Worm (Caenorhabditis elegans) whole organism, late embryonic: Measurements from ENCODE around the gene ZC21.8.

Source experiments
- C08G9.2 ChIP-seq: sonication (generic microtip); optimal IDR thresholded peaks from 2 replicates; lab custom pipeline; 2016; ENCODE audit warnings: mild to moderate bottlenecking, missing genetic modification characterization, moderate library complexity, missing compliant biosample characterization
- K02D7.2 ChIP-seq: sonication (generic microtip); optimal IDR thresholded peaks from 2 replicates; lab custom pipeline; 2017; ENCODE audit warnings: mild to moderate bottlenecking, missing genetic modification characterization, missing compliant biosample characterization
- ama-1 ChIP-seq: fragments of 150-350 bp; optimal IDR thresholded peaks from 2 replicates; lab custom pipeline; 2014
- ceh-19 ChIP-seq: fragments of 200-800 bp; sonication (Bioruptor generic); optimal IDR thresholded peaks from 2 replicates; lab custom pipeline; 2018; ENCODE audit warnings: mild to moderate bottlenecking, missing genetic modification characterization, missing compliant biosample characterization
- ceh-24 ChIP-seq: sonication (generic microtip); optimal IDR thresholded peaks from 2 replicates; lab custom pipeline; 2016; ENCODE audit warnings: mild to moderate bottlenecking, missing genetic modification characterization, missing compliant biosample characterization
- ceh-31 ChIP-seq: sonication (generic microtip); optimal IDR thresholded peaks from 2 replicates; lab custom pipeline; 2016; ENCODE audit warnings: missing genetic modification characterization, missing compliant biosample characterization
- ceh-45 ChIP-seq: fragments of 200-800 bp; sonication (Bioruptor generic); IDR thresholded peaks from 2 replicates; pipeline ENCODE4 v1.3.6; 2022; ENCODE audit warnings: missing genetic modification reagents, missing genetic modification characterization, missing compliant biosample characterization
- ceh-48 ChIP-seq: sonication (generic microtip); optimal IDR thresholded peaks from 2 replicates; lab custom pipeline; 2016; ENCODE audit warnings: missing genetic modification characterization, inconsistent platforms, missing compliant biosample characterization
- che-1 ChIP-seq: sonication (generic microtip); optimal IDR thresholded peaks from 2 replicates; lab custom pipeline; 2016; ENCODE audit warnings: mild to moderate bottlenecking, missing genetic modification characterization, missing compliant biosample characterization
- elt-2 ChIP-seq: sonication (generic microtip); optimal IDR thresholded peaks from 2 replicates; lab custom pipeline; 2016; ENCODE audit warnings: missing genetic modification reagents, missing genetic modification characterization, missing compliant biosample characterization
- hlh-15 ChIP-seq: sonication (generic microtip); optimal IDR thresholded peaks from 2 replicates; lab custom pipeline; 2016; ENCODE audit warnings: missing genetic modification characterization, missing compliant biosample characterization
- hlh-30 ChIP-seq: sonication (generic microtip); optimal IDR thresholded peaks from 2 replicates; lab custom pipeline; 2017; ENCODE audit warnings: antibody characterized with exemption, missing genetic modification characterization, missing compliant biosample characterization; ENCODE audit not compliant: insufficient read depth
- lin-11 ChIP-seq: fragments of 200-800 bp; sonication (Bioruptor generic); optimal IDR thresholded peaks from 2 replicates; lab custom pipeline; 2018; ENCODE audit warnings: mild to moderate bottlenecking, missing genetic modification characterization, missing compliant biosample characterization
- nfya-1 ChIP-seq: sonication (generic microtip); optimal IDR thresholded peaks from 2 replicates; lab custom pipeline; 2017; ENCODE audit warnings: missing genetic modification characterization, mild to moderate bottlenecking, missing compliant biosample characterization, antibody characterized with exemption, moderate library complexity
- nhr-11 ChIP-seq: fragments of 150-350 bp; optimal IDR thresholded peaks from 2 replicates; lab custom pipeline; 2014; ENCODE audit warnings: missing biosample characterization, missing genetic modification characterization
- rnt-1 ChIP-seq: sonication (generic microtip); optimal IDR thresholded peaks from 2 replicates; lab custom pipeline; 2016; ENCODE audit warnings: missing genetic modification characterization, missing compliant biosample characterization
- sox-2 ChIP-seq: fragments of 200-800 bp; sonication (Bioruptor generic); IDR thresholded peaks from 2 replicates; pipeline ENCODE4 v1.3.6; 2022; ENCODE audit warnings: missing genetic modification reagents, missing genetic modification characterization, missing compliant biosample characterization
- syd-9 ChIP-seq: sonication (generic microtip); optimal IDR thresholded peaks from 2 replicates; lab custom pipeline; 2016; ENCODE audit warnings: mild to moderate bottlenecking, missing genetic modification characterization, moderate library complexity, missing compliant biosample characterization
- tbx-7 ChIP-seq: sonication (generic microtip); optimal IDR thresholded peaks from 2 replicates; lab custom pipeline; 2016; ENCODE audit warnings: missing genotype, missing genetic modification characterization, missing compliant biosample characterization
- ttx-3 ChIP-seq: sonication (generic microtip); optimal IDR thresholded peaks from 2 replicates; lab custom pipeline; 2016; ENCODE audit warnings: missing genetic modification reagents, missing genetic modification characterization, missing compliant biosample characterization
- unc-42 ChIP-seq: sonication (generic microtip); optimal IDR thresholded peaks from 2 replicates; lab custom pipeline; 2016; ENCODE audit warnings: missing genotype, missing genetic modification characterization, missing compliant biosample characterization
- unc-86 ChIP-seq: sonication (generic microtip); optimal IDR thresholded peaks from 2 replicates; lab custom pipeline; 2016; ENCODE audit warnings: missing genetic modification characterization, missing compliant biosample characterization

The ZC21.8 gene

DNA sequence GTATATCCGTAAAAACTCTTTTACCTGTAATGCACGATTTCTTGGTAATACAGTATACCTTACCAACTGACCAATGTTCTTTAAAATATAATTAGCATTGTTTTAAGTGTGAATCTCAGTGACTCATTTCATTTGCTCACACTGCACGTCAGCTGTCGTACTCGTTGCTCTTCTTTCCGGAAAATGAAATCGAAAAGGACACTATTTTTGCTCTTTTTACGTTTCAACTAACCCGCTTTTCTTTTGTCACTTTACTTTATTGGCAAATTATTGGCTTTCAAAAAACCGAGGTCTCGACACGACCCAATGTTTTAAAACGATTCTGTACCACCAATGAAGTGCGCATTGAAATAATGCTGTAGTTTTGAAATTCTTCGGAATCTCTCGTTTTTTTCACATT, 39.4 kb downstream of the ZC21.8 start, which contains the start of gene F42H10.6:
F42H10.6 (minus strand) TSS at position 101 of the 400 bp plus-strand sequence.
- TF ChIP-seq unc-86 (no peak), nhr-11 (tag; lab: Kevin White, UChicago) (no peak), tbx-7 (no peak), nfya-1 (tag; lab: Kevin White, UChicago) (no peak), ceh-45 (GFP tag; lab: Robert Waterston, UW) (no peak), ceh-24 (tag; lab: Kevin White, UChicago) (no peak), sox-2 (GFP tag; lab: Robert Waterston, UW) (no peak), ceh-31 (tag; lab: Kevin White, UChicago) (no peak), rnt-1 (tag; lab: Kevin White, UChicago) (no peak), K02D7.2 (no peak), C08G9.2 (no peak), hlh-30 (tag; lab: Kevin White, UChicago) (no peak)

DNA sequence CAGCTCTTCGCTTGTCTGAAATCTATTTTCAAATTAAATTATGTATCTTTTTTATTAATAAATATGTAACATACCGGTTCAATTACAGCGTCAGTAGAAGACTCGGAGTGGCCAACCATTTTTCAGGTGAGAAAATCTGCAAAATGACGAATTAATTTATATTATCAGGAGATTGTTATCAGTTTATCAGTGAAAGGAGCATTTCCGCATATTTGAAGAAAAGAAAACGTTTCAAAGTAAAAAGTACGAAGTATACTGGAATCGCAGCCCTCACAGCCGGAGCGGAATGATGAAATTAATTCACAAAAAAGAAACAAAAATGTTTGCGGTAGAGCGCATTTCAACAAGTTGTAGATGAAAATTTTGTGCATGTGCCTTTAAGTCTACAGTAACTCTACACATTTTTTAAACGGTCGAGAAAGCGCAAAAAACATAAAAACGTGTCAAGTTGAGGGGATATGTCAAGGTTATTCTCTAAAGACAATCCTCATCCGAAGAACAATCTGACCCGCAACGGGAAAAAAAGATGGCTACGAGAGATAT, 40.4 kb downstream of the ZC21.8 start:
- TF ChIP-seq ama-1 (lab: Kevin White, UChicago), result no peak
- no peak for TF ChIP-seq ceh-19 (GFP tag; lab: Kevin White, UChicago)
- no peak for TF ChIP-seq ceh-48 (tag; lab: Kevin White, UChicago)
- TF ChIP-seq unc-42 (tag; lab: Kevin White, UChicago), result no peak
- no peak for TF ChIP-seq syd-9 (tag; lab: Kevin White, UChicago)
- peak; percentile 66 for TF ChIP-seq elt-2 (tag; lab: Kevin White, UChicago)

DNA sequence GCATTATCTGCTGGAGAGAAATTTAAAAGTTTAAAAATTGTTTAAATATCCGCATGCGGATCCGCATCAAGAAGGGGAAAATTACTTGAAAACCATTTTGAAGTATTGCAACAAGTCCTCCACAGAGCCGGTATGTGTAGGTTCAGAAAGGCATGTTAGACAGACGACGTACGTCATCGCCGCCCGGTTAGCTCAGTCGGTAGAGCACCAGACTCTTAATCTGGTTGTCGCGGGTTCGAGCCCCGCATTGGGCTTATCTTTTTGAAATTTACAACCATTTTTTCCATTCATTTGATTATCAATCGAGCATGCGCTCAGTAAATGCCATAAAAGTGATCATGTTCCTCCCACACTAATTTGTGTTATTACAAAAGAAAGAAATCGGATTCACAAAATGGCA, 46.5 kb downstream of the ZC21.8 start:
- TF ChIP-seq hlh-15 (tag; lab: Kevin White, UChicago) (no peak), lin-11 (tag; lab: Kevin White, UChicago) (no peak), ttx-3 (tag; lab: Kevin White, UChicago) (no peak), che-1 (tag; lab: Kevin White, UChicago) (no peak)
